Fruit fly (Drosophila melanogaster) S2 (cell line): ENCODE measurements around the gene neo.

Source experiments
- CG8478 ChIP-seq: fragments of >200 bp; optimal IDR thresholded peaks from 2 replicates; lab custom pipeline; 2018
- CTCF ChIP-seq, 2 experiments: fragments of >200 bp; optimal IDR thresholded peaks; 2 replicates each; lab custom pipeline; 2018

DNA sequence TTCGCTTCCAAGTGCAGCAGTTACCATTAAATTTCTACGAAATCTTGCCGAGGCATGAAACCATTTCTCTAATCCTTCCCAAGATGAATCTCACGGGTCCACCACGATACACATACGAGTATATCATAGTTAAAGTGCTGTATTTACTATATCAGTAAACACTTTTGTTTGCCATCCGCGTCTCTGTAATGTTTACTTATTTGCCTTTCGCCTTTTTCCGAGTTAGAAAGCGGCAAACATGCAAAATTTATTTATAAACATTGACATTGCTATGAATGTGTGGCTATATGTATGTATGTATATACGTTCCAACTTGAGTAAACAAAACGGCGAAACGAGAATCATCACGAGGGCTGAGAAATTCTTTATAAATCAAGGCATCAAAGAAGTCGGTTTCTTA is 12.0 kb downstream of the neo start:
- no peak for TF ChIP-seq CTCF (optimal IDR thresholded peaks at IDR 0.05; lab: Kevin White, UChicago)
- no peak for TF ChIP-seq CG8478 (lab: Kevin White, UChicago)
